Fruit fly (Drosophila melanogaster) whole organism, embryonic: ENCODE data around the gene Prosbeta2R2.

ENCODE experiments used
- Atf3 ChIP-seq: fragments of 200-800 bp; sonication (Bioruptor generic); optimal IDR thresholded peaks from 3 replicates; lab custom pipeline; 2016; ENCODE audit warnings: missing biosample characterization, missing genetic modification characterization
- BEAF-32 ChIP-seq: fragments of 200-800 bp; sonication (Bioruptor generic); optimal IDR thresholded peaks from 3 replicates; lab custom pipeline; 2017; ENCODE audit warnings: missing biosample characterization, missing genetic modification characterization, mild to moderate bottlenecking, moderate library complexity, missing genetic modification reagents
- Blimp-1 ChIP-seq: fragments of 200-800 bp; sonication (Bioruptor generic); optimal IDR thresholded peaks from 3 replicates; lab custom pipeline; 2018; ENCODE audit warnings: missing biosample characterization, missing genetic modification characterization, mild to moderate bottlenecking, moderate library complexity, missing genetic modification reagents
- CG12219 ChIP-seq: fragments of 200-800 bp; sonication (Bioruptor generic); optimal IDR thresholded peaks from 3 replicates; lab custom pipeline; 2018; ENCODE audit warnings: missing biosample characterization, mild to moderate bottlenecking, missing genetic modification characterization
- CG12299 ChIP-seq: fragments of 200-800 bp; sonication (Bioruptor generic); optimal IDR thresholded peaks from 2 replicates; lab custom pipeline; 2018; ENCODE audit warnings: missing biosample characterization, mild to moderate bottlenecking, missing genetic modification characterization
- CG13287 ChIP-seq: fragments of 200-800 bp; sonication (Bioruptor generic); IDR thresholded peaks from 2 replicates; pipeline ENCODE4 v1.3.6; 2022; ENCODE audit warnings: missing biosample characterization, missing genetic modification characterization; ENCODE audit not compliant: partially characterized antibody
- CG15514 ChIP-seq: fragments of 200-800 bp; sonication (Bioruptor generic); optimal IDR thresholded peaks from 3 replicates; lab custom pipeline; 2017; ENCODE audit warnings: missing biosample characterization, missing genetic modification characterization, mild to moderate bottlenecking, moderate library complexity, missing genetic modification reagents
- CG1603 ChIP-seq: fragments of 200-800 bp; sonication (Bioruptor generic); optimal IDR thresholded peaks from 2 replicates; lab custom pipeline; 2019; ENCODE audit warnings: missing biosample characterization, mild to moderate bottlenecking, missing genetic modification characterization, moderate library complexity
- CG17385 ChIP-seq: fragments of 200-800 bp; sonication (Bioruptor generic); optimal IDR thresholded peaks from 3 replicates; lab custom pipeline; 2018; ENCODE audit warnings: missing biosample characterization, mild to moderate bottlenecking, missing genetic modification characterization
- CG2678 ChIP-seq: fragments of 200-800 bp; sonication (Bioruptor generic); optimal IDR thresholded peaks from 3 replicates; lab custom pipeline; 2019; ENCODE audit warnings: missing biosample characterization, mild to moderate bottlenecking, missing genetic modification characterization, moderate library complexity
- CG3065 ChIP-seq: fragments of 200-800 bp; sonication (Bioruptor generic); optimal IDR thresholded peaks from 2 replicates; lab custom pipeline; 2016; ENCODE audit warnings: missing biosample characterization, missing genetic modification characterization
- CG31441 ChIP-seq: fragments of 200-800 bp; sonication (Bioruptor generic); IDR thresholded peaks from 2 replicates; pipeline ENCODE4 v1.3.6; 2022; ENCODE audit warnings: missing biosample characterization, missing genetic modification characterization
- CG3163 ChIP-seq: fragments of 200-800 bp; sonication (Bioruptor generic); optimal IDR thresholded peaks from 3 replicates; lab custom pipeline; 2016; ENCODE audit warnings: missing biosample characterization, missing genetic modification characterization
- CG3838 ChIP-seq: fragments of 200-800 bp; sonication (Bioruptor generic); optimal IDR thresholded peaks from 3 replicates; lab custom pipeline; 2016; ENCODE audit warnings: missing biosample characterization, missing genetic modification characterization
- CG5180 ChIP-seq: fragments of 200-800 bp; sonication (Bioruptor generic); optimal IDR thresholded peaks from 3 replicates; lab custom pipeline; 2017; ENCODE audit warnings: missing biosample characterization, missing genetic modification characterization, mild to moderate bottlenecking, moderate library complexity, missing genetic modification reagents
- CG6791 ChIP-seq: fragments of 200-800 bp; sonication (Bioruptor generic); IDR thresholded peaks from 3 replicates; pipeline ENCODE4 v1.3.6; 2022; ENCODE audit warnings: missing biosample characterization, missing genetic modification characterization; ENCODE audit not compliant: partially characterized antibody
- CG7556 ChIP-seq: fragments of 200-800 bp; sonication (Bioruptor generic); optimal IDR thresholded peaks from 2 replicates; lab custom pipeline; 2017; ENCODE audit warnings: missing biosample characterization, mild to moderate bottlenecking, missing genetic modification characterization
- CG7963 ChIP-seq: fragments of 200-800 bp; sonication (Bioruptor generic); IDR thresholded peaks from 3 replicates; pipeline ENCODE4 v1.3.6; 2022; ENCODE audit warnings: missing biosample characterization, missing genetic modification characterization; ENCODE audit not compliant: partially characterized antibody
- CG8388 ChIP-seq: fragments of 200-800 bp; sonication (Bioruptor generic); optimal IDR thresholded peaks from 2 replicates; lab custom pipeline; 2019; ENCODE audit warnings: missing biosample characterization, mild to moderate bottlenecking, missing genetic modification characterization, moderate library complexity
- CG8765 ChIP-seq: fragments of 200-800 bp; sonication (Bioruptor generic); IDR thresholded peaks from 2 replicates; pipeline ENCODE4 v1.3.6; 2022; ENCODE audit warnings: missing biosample characterization, missing genetic modification characterization
- CG9876 ChIP-seq: fragments of 200-800 bp; sonication (Bioruptor generic); optimal IDR thresholded peaks from 2 replicates; lab custom pipeline; 2016; ENCODE audit warnings: missing biosample characterization, missing genetic modification characterization
- CoRest ChIP-seq: fragments of 200-800 bp; sonication (Bioruptor generic); optimal IDR thresholded peaks from 3 replicates; lab custom pipeline; 2018; ENCODE audit warnings: missing biosample characterization, mild to moderate bottlenecking, missing genetic modification characterization, moderate library complexity
- Dip3 ChIP-seq: fragments of 200-800 bp; sonication (Bioruptor generic); optimal IDR thresholded peaks from 3 replicates; lab custom pipeline; 2016; ENCODE audit warnings: missing biosample characterization, missing genetic modification characterization
- Dll ChIP-seq: fragments of 200-800 bp; sonication (Bioruptor generic); IDR thresholded peaks from 4 replicates; pipeline ENCODE4 v1.3.6; 2022; ENCODE audit warnings: missing biosample characterization, missing genetic modification characterization; ENCODE audit not compliant: partially characterized antibody
- Doc3 ChIP-seq: fragments of 200-800 bp; sonication (Bioruptor generic); IDR thresholded peaks from 3 replicates; pipeline ENCODE4 v1.3.6; 2022; ENCODE audit warnings: missing biosample characterization, missing genetic modification characterization; ENCODE audit not compliant: partially characterized antibody
- Dp ChIP-seq: fragments of 200-800 bp; sonication (Bioruptor generic); optimal IDR thresholded peaks from 2 replicates; lab custom pipeline; 2018; ENCODE audit warnings: missing biosample characterization, mild to moderate bottlenecking, missing genetic modification characterization, moderate library complexity
- Fer1 ChIP-seq: fragments of 200-800 bp; sonication (Bioruptor generic); optimal IDR thresholded peaks from 2 replicates; lab custom pipeline; 2017; ENCODE audit warnings: missing biosample characterization, mild to moderate bottlenecking, missing genetic modification characterization
- HLH4C ChIP-seq: fragments of 200-800 bp; sonication (Bioruptor generic); IDR thresholded peaks from 3 replicates; pipeline ENCODE4 v1.3.6; 2022; ENCODE audit warnings: missing biosample characterization, missing genetic modification characterization; ENCODE audit not compliant: partially characterized antibody
- Hand ChIP-seq: fragments of 200-800 bp; sonication (Bioruptor generic); optimal IDR thresholded peaks from 2 replicates; lab custom pipeline; 2017; ENCODE audit warnings: mild to moderate bottlenecking, missing biosample characterization, missing genetic modification reagents, missing genetic modification characterization
- HmgZ ChIP-seq: fragments of 200-800 bp; sonication (Bioruptor generic); optimal IDR thresholded peaks from 2 replicates; lab custom pipeline; 2018; ENCODE audit warnings: missing biosample characterization, mild to moderate bottlenecking, missing genetic modification characterization
- Max ChIP-seq: fragments of 200-800 bp; sonication (Bioruptor generic); optimal IDR thresholded peaks from 2 replicates; lab custom pipeline; 2016; ENCODE audit warnings: missing biosample characterization, mild to moderate bottlenecking, missing genetic modification characterization
- Myb ChIP-seq: fragments of 200-800 bp; sonication (Bioruptor generic); optimal IDR thresholded peaks from 2 replicates; lab custom pipeline; 2016; ENCODE audit warnings: missing biosample characterization, missing genetic modification characterization
- Sox102F ChIP-seq: fragments of 200-800 bp; sonication (Bioruptor generic); optimal IDR thresholded peaks from 2 replicates; lab custom pipeline; 2018; ENCODE audit warnings: missing biosample characterization, mild to moderate bottlenecking, missing genetic modification characterization, moderate library complexity
- Sry-δ ChIP-seq: fragments of 200-800 bp; sonication (Bioruptor generic); optimal IDR thresholded peaks from 2 replicates; lab custom pipeline; 2016; ENCODE audit warnings: missing biosample characterization, missing genetic modification characterization
- Xrp1 ChIP-seq: fragments of 200-800 bp; sonication (Bioruptor generic); IDR thresholded peaks from 2 replicates; pipeline ENCODE4 v1.3.6; 2022; ENCODE audit warnings: missing biosample characterization, missing genetic modification characterization
- ase ChIP-seq: fragments of 200-800 bp; sonication (Bioruptor generic); IDR thresholded peaks from 3 replicates; pipeline ENCODE4 v1.3.6; 2022; ENCODE audit warnings: missing biosample characterization, missing genetic modification characterization
- bsh ChIP-seq, 2 experiments: fragments of 200-800 bp; sonication (Bioruptor generic); optimal IDR thresholded peaks; 2 replicates each; lab custom pipeline; 2017 to 2018; ENCODE audit warnings: mild to moderate bottlenecking in 2 of 2, missing biosample characterization in 2 of 2, missing genetic modification characterization in 2 of 2, moderate library complexity in 1 of 2
- crp ChIP-seq, 2 experiments: fragments of 200-800 bp; sonication (Bioruptor generic); optimal IDR thresholded peaks; 2 replicates in 1 of 2; 3 replicates in 1 of 2; lab custom pipeline; 2017; ENCODE audit warnings: missing biosample characterization in 2 of 2, missing genetic modification characterization in 2 of 2, mild to moderate bottlenecking in 1 of 2, moderate library complexity in 1 of 2
- fd3F ChIP-seq: fragments of 200-800 bp; sonication (Bioruptor generic); optimal IDR thresholded peaks from 2 replicates; lab custom pipeline; 2018; ENCODE audit warnings: missing biosample characterization, mild to moderate bottlenecking, missing genetic modification characterization, moderate library complexity
- ham ChIP-seq: fragments of 200-800 bp; sonication (Bioruptor generic); IDR thresholded peaks from 2 replicates; pipeline ENCODE4 v1.3.6; 2022; ENCODE audit warnings: missing biosample characterization, missing genetic modification characterization
- lov ChIP-seq, 2 experiments: fragments of 200-800 bp in 1 of 2; fragments of >200 bp in 1 of 2; sonication (Bioruptor generic) in 1 of 2; IDR thresholded peaks in 1 of 2; optimal IDR thresholded peaks in 1 of 2; 2 replicates in 1 of 2; 3 replicates in 1 of 2; pipeline versions ENCODE4 v1.3.6 to Lab custom; 2017 to 2022; ENCODE audit warnings: missing biosample characterization in 1 of 2, missing genetic modification characterization in 1 of 2
- peb ChIP-seq: fragments of 200-800 bp; sonication (Bioruptor generic); IDR thresholded peaks from 2 replicates; pipeline ENCODE4 v1.3.6; 2022; ENCODE audit warnings: missing biosample characterization, missing genetic modification characterization
- psq ChIP-seq: fragments of 200-800 bp; sonication (Bioruptor generic); optimal IDR thresholded peaks from 2 replicates; lab custom pipeline; 2017; ENCODE audit warnings: missing biosample characterization, missing genetic modification characterization
- sens ChIP-seq: fragments of 200-800 bp; sonication (Bioruptor generic); peaks from one replicate; lab custom pipeline; 2016; ENCODE audit warnings: missing biosample characterization, missing genetic modification characterization
- seq ChIP-seq: fragments of 200-800 bp; sonication (Bioruptor generic); IDR thresholded peaks from 2 replicates; pipeline ENCODE4 v1.3.6; 2022; ENCODE audit warnings: missing biosample characterization, missing genetic modification characterization
- sima ChIP-seq: fragments of 200-800 bp; sonication (Bioruptor generic); optimal IDR thresholded peaks from 2 replicates; lab custom pipeline; 2016; ENCODE audit warnings: missing biosample characterization, missing genetic modification characterization
- tin ChIP-seq: fragments of 200-800 bp; sonication (Bioruptor generic); optimal IDR thresholded peaks from 3 replicates; lab custom pipeline; 2016; ENCODE audit warnings: missing biosample characterization, missing genetic modification characterization
- trem ChIP-seq: fragments of 200-800 bp; optimal IDR thresholded peaks from 3 replicates; lab custom pipeline; 2019; ENCODE audit warnings: missing biosample characterization, mild to moderate bottlenecking, missing genetic modification characterization, moderate library complexity
- vvl ChIP-seq: fragments of 200-800 bp; sonication (Bioruptor generic); IDR thresholded peaks from 2 replicates; pipeline ENCODE4 v1.3.6; 2022; ENCODE audit warnings: missing biosample characterization, missing genetic modification characterization

The Prosbeta2R2 gene

DNA sequence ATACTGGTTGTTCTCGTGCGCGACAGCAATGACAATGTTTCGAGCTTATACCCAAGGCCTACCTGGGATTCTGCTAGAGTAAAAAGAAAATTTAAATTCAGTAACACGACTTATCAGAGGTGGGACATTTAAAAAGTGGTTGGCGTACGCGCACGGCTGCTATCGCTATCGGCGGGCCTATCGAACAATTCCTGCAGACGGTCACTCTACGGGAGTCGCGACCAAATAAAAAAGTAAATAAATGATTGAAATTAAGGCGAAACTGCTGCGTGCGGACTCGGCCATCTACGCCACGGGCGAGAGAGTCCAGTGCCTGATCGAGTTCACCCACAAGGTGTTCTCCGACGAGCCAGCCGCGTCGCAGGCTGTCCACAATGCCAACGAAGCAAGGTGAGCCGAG lies at the start of gene Prosbeta2R2, which contains the start of gene CG1116 (continued):
- peak; percentile 63; the same call in 2 of the 3 replicates for TF ChIP-seq CG7963 (GFP tag; lab: Robert Waterston, UW)
- no peak for TF ChIP-seq CG12299 (tag; lab: Kevin White, UChicago)
- TF ChIP-seq seq (GFP tag; lab: Robert Waterston, UW), result no peak
- peak; percentile 73 for TF ChIP-seq Myb (GFP tag; lab: Kevin White, UChicago)
- no peak for TF ChIP-seq CG8388 (GFP tag; lab: Kevin White, UChicago)
- TF ChIP-seq tin, result no peak
- no peak for TF ChIP-seq CG3065 (GFP tag; lab: Kevin White, UChicago)
- no peak for TF ChIP-seq lov (optimal IDR thresholded peaks at IDR 0.05; lab: Kevin White, UChicago)
- no peak for TF ChIP-seq lov (GFP tag; IDR thresholded peaks at IDR 0.05; lab: Robert Waterston, UW)
- no peak for TF ChIP-seq ase
- no peak for TF ChIP-seq peb
- TF ChIP-seq Dp (GFP tag; lab: Kevin White, UChicago), result peak; percentile 95
- no peak for TF ChIP-seq Dip3 (GFP tag; lab: Kevin White, UChicago)
- TF ChIP-seq Fer1 (GFP tag; lab: Kevin White, UChicago), result no peak
- TF ChIP-seq bsh (GFP tag; optimal IDR thresholded peaks at IDR 0.05; lab: Kevin White, UChicago), result no peak
- TF ChIP-seq CG15514 (GFP tag; lab: Kevin White, UChicago), result peak; percentile 42
- peak; percentile 11 for TF ChIP-seq trem (tag; lab: Kevin White, UChicago)
- no peak for TF ChIP-seq fd3F
- TF ChIP-seq CG3838, result no peak
- TF ChIP-seq CG7556 (GFP tag; lab: Kevin White, UChicago), result no peak
- no peak for TF ChIP-seq CG8765 (GFP tag; lab: Robert Waterston, UW)
- TF ChIP-seq CG12219 (GFP tag; lab: Kevin White, UChicago), result no peak
- no peak for TF ChIP-seq CG2678 (tag; lab: Kevin White, UChicago)
- TF ChIP-seq CG5180 (GFP tag; lab: Kevin White, UChicago), result no peak
- TF ChIP-seq Blimp-1 (GFP tag; lab: Kevin White, UChicago), result no peak
- TF ChIP-seq Atf3 (GFP tag; lab: Kevin White, UChicago), result no peak
- TF ChIP-seq CG9876 (GFP tag; lab: Kevin White, UChicago), result no peak
- TF ChIP-seq ham, result no peak
- TF ChIP-seq Max, result no peak
- TF ChIP-seq CG3163 (GFP tag; lab: Kevin White, UChicago), result no peak
- peak; percentile 28 for TF ChIP-seq CG1603
- peak; percentile 44; the same call in 1 of the 3 replicates for TF ChIP-seq CG6791 (GFP tag; lab: Robert Waterston, UW)
- peak; percentile 77 for TF ChIP-seq CG13287 (GFP tag; lab: Robert Waterston, UW)
- TF ChIP-seq psq (GFP tag; lab: Kevin White, UChicago), result no peak
- TF ChIP-seq CG31441, result no peak
- no peak for TF ChIP-seq Xrp1 (GFP tag; lab: Robert Waterston, UW)
- no peak for TF ChIP-seq CoRest (tag; lab: Kevin White, UChicago)
- peak; percentile 53; the same call in 3 of the 4 replicates for TF ChIP-seq Dll (GFP tag; lab: Robert Waterston, UW)
- TF ChIP-seq sens, result peak; percentile 37
- TF ChIP-seq CG17385 (GFP tag; lab: Kevin White, UChicago), result no peak
- no peak for TF ChIP-seq crp (GFP tag; optimal IDR thresholded peaks at IDR 0.05; lab: Kevin White, UChicago)
- TF ChIP-seq Hand (GFP tag; lab: Kevin White, UChicago), result no peak
- TF ChIP-seq BEAF-32 (GFP tag; lab: Kevin White, UChicago), result peak; percentile 63
- 0 out of 2 replicates have a peak, but pooled peaks have one; percentile 12 for TF ChIP-seq vvl
- TF ChIP-seq HmgZ (tag; lab: Kevin White, UChicago), result peak; percentile 1
- TF ChIP-seq sima (GFP tag; lab: Kevin White, UChicago), result no peak
- peak; percentile 54; the same call in 1 of the 3 replicates for TF ChIP-seq Doc3 (GFP tag; lab: Robert Waterston, UW)
- TF ChIP-seq HLH4C (GFP tag; lab: Robert Waterston, UW), result 0 out of 3 replicates have a peak, but pooled peaks have one; percentile 34
- TF ChIP-seq Sox102F (GFP tag; lab: Kevin White, UChicago), result no peak
- TF ChIP-seq Sry-δ (GFP tag; lab: Kevin White, UChicago), result peak; percentile 80
